Worm (Caenorhabditis elegans): Measurements from ENCODE around the gene zipt-16.

- TF ChIP-seq cog-1 (tag; optimal IDR thresholded peaks at IDR 0.05) = no peak
- no peak for TF ChIP-seq klf-2 (GFP tag; conservative IDR thresholded peaks at IDR 0.05)
- TF ChIP-seq ztf-23 (GFP tag; IDR thresholded peaks at IDR 0.05) = no peak
- no peak for TF ChIP-seq ztf-29 (GFP tag; IDR thresholded peaks at IDR 0.05)
- TF ChIP-seq T22C8.4 (GFP tag; IDR thresholded peaks at IDR 0.05) = no peak
- TF ChIP-seq ref-1 (GFP tag; conservative IDR thresholded peaks at IDR 0.05) = no peak
These were observed 34.1 kb upstream of the zipt-16 start for ce11 chrV:11428728-11429127.
